Worm (Caenorhabditis elegans) whole organism, L4 larva: Measurements from ENCODE around the gene F33E11.2.

Experiments
- Y105C5A.15 ChIP-seq: fragments of 200-800 bp; sonication (Bioruptor generic); IDR thresholded peaks from 2 replicates; pipeline ENCODE4 v1.3.6; 2022; ENCODE audit warnings: missing genetic modification characterization, missing compliant biosample characterization
- ZK546.5 ChIP-seq, 2 experiments: sonication (generic microtip); optimal IDR thresholded peaks; 2 replicates each; lab custom pipeline; 2017; ENCODE audit warnings: missing biosample characterization in 2 of 2, missing genetic modification characterization in 2 of 2
- fos-1 ChIP-seq: fragments of 150-350 bp; optimal IDR thresholded peaks from 2 replicates; lab custom pipeline; 2014; ENCODE audit warnings: missing biosample characterization, missing genetic modification characterization
- nhr-11 ChIP-seq: fragments of 150-350 bp; optimal IDR thresholded peaks from 2 replicates; lab custom pipeline; 2014; ENCODE audit warnings: missing biosample characterization, missing genetic modification characterization
- set-16 ChIP-seq: fragments of 200-800 bp; sonication (Bioruptor generic); IDR thresholded peaks from 2 replicates; pipeline ENCODE4 v1.3.6; 2022; ENCODE audit warnings: missing genetic modification reagents, missing genetic modification characterization, missing compliant biosample characterization
- unc-39 ChIP-seq: sonication (generic microtip); optimal IDR thresholded peaks from 2 replicates; lab custom pipeline; 2017; ENCODE audit warnings: missing biosample characterization, missing genetic modification characterization
- unc-62 ChIP-seq, 3 experiments: fragments of 150-350 bp in 1 of 3; sonication (generic microtip); optimal IDR thresholded peaks in 2 of 3; peaks in 1 of 3; 1 replicate in 1 of 3; 2 replicates in 2 of 3; lab custom pipeline; 2014 to 2017; ENCODE audit warnings: missing biosample characterization in 3 of 3, missing genetic modification characterization in 3 of 3, missing genetic modification reagents in 3 of 3, missing genotype in 1 of 3

ce11 chrV:312421-312820 is 14.7 kb downstream of the F33E11.2 start, which contains the start of gene nhr-15:
- TF ChIP-seq ZK546.5 (tag; optimal IDR thresholded peaks at IDR 0.05; lab: Kevin White, UChicago), result no peak
- no peak for TF ChIP-seq nhr-11 (tag; lab: Kevin White, UChicago)
- TF ChIP-seq unc-39 (tag; lab: Kevin White, UChicago), result no peak
- no peak for TF ChIP-seq Y105C5A.15 (GFP tag; lab: Robert Waterston, UW)
- TF ChIP-seq fos-1 (tag; lab: Kevin White, UChicago), result no peak
- TF ChIP-seq unc-62 (GFP tag; optimal IDR thresholded peaks at IDR 0.05 in 1 of 2; lab: Kevin White, UChicago), result no peak
- no peak for TF ChIP-seq unc-62 (tag; optimal IDR thresholded peaks at IDR 0.05; lab: Kevin White, UChicago)
- TF ChIP-seq set-16 (GFP tag; lab: Robert Waterston, UW), result no peak
